Fruit fly (Drosophila melanogaster) whole organism, embryonic: Measurements from ENCODE around the gene CG33664.
A peak's percentile ranks its signal among the peaks of the same experiment; 100 is the strongest.

Source experiments
- ATbp ChIP-seq: fragments of 200-800 bp; sonication (Bioruptor generic); optimal IDR thresholded peaks from 2 replicates; lab custom pipeline; 2017; ENCODE audit warnings: missing biosample characterization, mild to moderate bottlenecking, missing genetic modification characterization, missing genetic modification reagents
- Adf1 ChIP-seq: fragments of 200-800 bp; sonication (Bioruptor generic); IDR thresholded peaks from 2 replicates; pipeline ENCODE4 v1.3.6; 2022; ENCODE audit warnings: missing biosample characterization, missing genetic modification characterization
- Blimp-1 ChIP-seq: fragments of 200-800 bp; sonication (Bioruptor generic); optimal IDR thresholded peaks from 3 replicates; lab custom pipeline; 2018; ENCODE audit warnings: missing biosample characterization, missing genetic modification characterization, mild to moderate bottlenecking, moderate library complexity, missing genetic modification reagents
- BtbVII ChIP-seq: fragments of 200-800 bp; sonication (Bioruptor generic); optimal IDR thresholded peaks from 3 replicates; lab custom pipeline; 2017; ENCODE audit warnings: missing biosample characterization, mild to moderate bottlenecking, missing genetic modification characterization
- CG1024 ChIP-seq: fragments of 200-800 bp; sonication (Bioruptor generic); IDR thresholded peaks from 2 replicates; pipeline ENCODE4 v1.3.6; 2022; ENCODE audit warnings: missing biosample characterization, missing genetic modification characterization
- CG10565 ChIP-seq: fragments of 200-800 bp; sonication (Bioruptor generic); optimal IDR thresholded peaks from 3 replicates; lab custom pipeline; 2016; ENCODE audit warnings: missing biosample characterization, mild to moderate bottlenecking, missing genetic modification characterization
- CG13296 ChIP-seq: fragments of 200-800 bp; sonication (Bioruptor generic); optimal IDR thresholded peaks from 3 replicates; lab custom pipeline; 2018; ENCODE audit warnings: missing biosample characterization, mild to moderate bottlenecking, missing genetic modification characterization
- CG13894 ChIP-seq: fragments of 200-800 bp; sonication (Bioruptor generic); optimal IDR thresholded peaks from 3 replicates; lab custom pipeline; 2018; ENCODE audit warnings: missing biosample characterization, mild to moderate bottlenecking, missing genetic modification characterization, moderate library complexity
- CG15011 ChIP-seq: fragments of 200-800 bp; sonication (Bioruptor generic); optimal IDR thresholded peaks from 3 replicates; lab custom pipeline; 2018; ENCODE audit warnings: missing biosample characterization, mild to moderate bottlenecking, missing genetic modification characterization
- CG15269 ChIP-seq: fragments of 200-800 bp; sonication (Bioruptor generic); optimal IDR thresholded peaks from 2 replicates; lab custom pipeline; 2018; ENCODE audit warnings: missing biosample characterization, mild to moderate bottlenecking, missing genetic modification characterization, moderate library complexity
- CG16863 ChIP-seq: fragments of 200-800 bp; sonication (Bioruptor generic); optimal IDR thresholded peaks from 3 replicates; lab custom pipeline; 2016; ENCODE audit warnings: missing biosample characterization, missing genetic modification characterization
- CG3065 ChIP-seq: fragments of 200-800 bp; sonication (Bioruptor generic); optimal IDR thresholded peaks from 2 replicates; lab custom pipeline; 2016; ENCODE audit warnings: missing biosample characterization, missing genetic modification characterization
- CG33557 ChIP-seq: fragments of 200-800 bp; sonication (Bioruptor generic); optimal IDR thresholded peaks from 2 replicates; lab custom pipeline; 2019; ENCODE audit warnings: missing biosample characterization, mild to moderate bottlenecking, missing genetic modification characterization, moderate library complexity
- CG4404 ChIP-seq: fragments of 200-800 bp; sonication (Bioruptor generic); IDR thresholded peaks from 2 replicates; pipeline ENCODE4 v1.3.6; 2022; ENCODE audit warnings: missing biosample characterization, missing genetic modification characterization
- CG4820 ChIP-seq: fragments of 200-800 bp; sonication (Bioruptor generic); optimal IDR thresholded peaks from 3 replicates; lab custom pipeline; 2016; ENCODE audit warnings: missing biosample characterization, missing genetic modification characterization
- CG5245 ChIP-seq: fragments of 200-800 bp; sonication (Bioruptor generic); optimal IDR thresholded peaks from 3 replicates; lab custom pipeline; 2016; ENCODE audit warnings: missing biosample characterization, missing genetic modification characterization
- CG6654 ChIP-seq: fragments of 200-800 bp; sonication (Bioruptor generic); optimal IDR thresholded peaks from 2 replicates; lab custom pipeline; 2017; ENCODE audit warnings: missing biosample characterization, mild to moderate bottlenecking, missing genetic modification characterization
- CG7839 ChIP-seq: fragments of 200-800 bp; sonication (Bioruptor generic); optimal IDR thresholded peaks from 3 replicates; lab custom pipeline; 2018; ENCODE audit warnings: missing biosample characterization, mild to moderate bottlenecking, missing genetic modification characterization, moderate library complexity
- CG9215 ChIP-seq: fragments of 200-800 bp; sonication (Bioruptor generic); IDR thresholded peaks from 2 replicates; pipeline ENCODE4 v1.3.6; 2022; ENCODE audit warnings: missing biosample characterization, missing genetic modification characterization
- CG9727 ChIP-seq: fragments of 200-800 bp; sonication (Bioruptor generic); optimal IDR thresholded peaks from 3 replicates; lab custom pipeline; 2017; ENCODE audit warnings: missing biosample characterization, mild to moderate bottlenecking, missing genetic modification characterization
- CG9876 ChIP-seq: fragments of 200-800 bp; sonication (Bioruptor generic); optimal IDR thresholded peaks from 2 replicates; lab custom pipeline; 2016; ENCODE audit warnings: missing biosample characterization, missing genetic modification characterization
- CHES-1-like ChIP-seq: fragments of 200-800 bp; sonication (Bioruptor generic); optimal IDR thresholded peaks from 2 replicates; lab custom pipeline; 2016; ENCODE audit warnings: missing biosample characterization, missing genetic modification characterization
- Dbx ChIP-seq: fragments of 200-800 bp; sonication (Bioruptor generic); IDR thresholded peaks from 3 replicates; pipeline ENCODE4 v1.3.6; 2022; ENCODE audit warnings: missing biosample characterization, missing genetic modification characterization
- E2f1 ChIP-seq: fragments of 200-800 bp; sonication (Bioruptor generic); IDR thresholded peaks from 2 replicates; pipeline ENCODE4 v1.3.6; 2022; ENCODE audit warnings: missing biosample characterization, missing genetic modification characterization
- Fer1 ChIP-seq: fragments of 200-800 bp; sonication (Bioruptor generic); optimal IDR thresholded peaks from 2 replicates; lab custom pipeline; 2017; ENCODE audit warnings: missing biosample characterization, mild to moderate bottlenecking, missing genetic modification characterization
- H2.0 ChIP-seq: fragments of 200-800 bp; sonication (Bioruptor generic); IDR thresholded peaks from 2 replicates; pipeline ENCODE4 v1.3.6; 2022; ENCODE audit warnings: missing biosample characterization, missing genetic modification characterization
- Hand ChIP-seq: fragments of 200-800 bp; sonication (Bioruptor generic); optimal IDR thresholded peaks from 2 replicates; lab custom pipeline; 2017; ENCODE audit warnings: mild to moderate bottlenecking, missing biosample characterization, missing genetic modification reagents, missing genetic modification characterization
- Hmx ChIP-seq: fragments of 200-800 bp; sonication (Bioruptor generic); optimal IDR thresholded peaks from 2 replicates; lab custom pipeline; 2016; ENCODE audit warnings: missing biosample characterization, missing genetic modification characterization
- Hr39 ChIP-seq: fragments of >200 bp; optimal IDR thresholded peaks from 2 replicates; lab custom pipeline; 2017
- Mrtf ChIP-seq: fragments of 200-800 bp; sonication (Bioruptor generic); IDR thresholded peaks from 3 replicates; pipeline ENCODE4 v1.3.6; 2022; ENCODE audit warnings: missing biosample characterization, missing genetic modification characterization
- NC2α ChIP-seq: fragments of 200-800 bp; sonication (Bioruptor generic); optimal IDR thresholded peaks from 2 replicates; lab custom pipeline; 2016; ENCODE audit warnings: missing biosample characterization, missing genetic modification characterization
- NfI ChIP-seq: fragments of 200-800 bp; sonication (Bioruptor generic); optimal IDR thresholded peaks from 3 replicates; lab custom pipeline; 2018; ENCODE audit warnings: missing biosample characterization, mild to moderate bottlenecking, missing genetic modification characterization, moderate library complexity
- Rfx ChIP-seq: fragments of 200-800 bp; sonication (Bioruptor generic); IDR thresholded peaks from 2 replicates; pipeline ENCODE4 v1.3.6; 2022; ENCODE audit warnings: missing biosample characterization, missing genetic modification characterization
- Usf ChIP-seq: fragments of 200-800 bp; sonication (Bioruptor generic); optimal IDR thresholded peaks from 2 replicates; lab custom pipeline; 2017; ENCODE audit warnings: missing genotype, missing biosample characterization, missing genetic modification characterization
- ab ChIP-seq: fragments of 200-800 bp; sonication (Bioruptor generic); optimal IDR thresholded peaks from 2 replicates; lab custom pipeline; 2016; ENCODE audit warnings: missing biosample characterization, missing genetic modification characterization
- ara ChIP-seq: fragments of 200-800 bp; sonication (Bioruptor generic); IDR thresholded peaks from 2 replicates; pipeline ENCODE4 v1.3.6; 2022; ENCODE audit warnings: missing biosample characterization, missing genetic modification characterization
- croc ChIP-seq: fragments of 200-800 bp; sonication (Bioruptor generic); conservative IDR thresholded peaks from 3 replicates; pipeline ENCODE4 v1.3.6; 2022; ENCODE audit warnings: missing biosample characterization, missing genetic modification characterization
- crp ChIP-seq, 2 experiments: fragments of 200-800 bp; sonication (Bioruptor generic); optimal IDR thresholded peaks; 2 replicates in 1 of 2; 3 replicates in 1 of 2; lab custom pipeline; 2017; ENCODE audit warnings: missing biosample characterization in 2 of 2, missing genetic modification characterization in 2 of 2, mild to moderate bottlenecking in 1 of 2, moderate library complexity in 1 of 2
- fd64A ChIP-seq: fragments of 200-800 bp; sonication (Bioruptor generic); optimal IDR thresholded peaks from 3 replicates; lab custom pipeline; 2018; ENCODE audit warnings: missing biosample characterization, mild to moderate bottlenecking, missing genetic modification characterization
- gem ChIP-seq: fragments of 200-800 bp; sonication (Bioruptor generic); optimal IDR thresholded peaks from 2 replicates; lab custom pipeline; 2019; ENCODE audit warnings: missing biosample characterization, mild to moderate bottlenecking, missing genetic modification characterization, moderate library complexity
- gro ChIP-seq: fragments of 200-800 bp; sonication (Bioruptor generic); optimal IDR thresholded peaks from 2 replicates; lab custom pipeline; 2016; ENCODE audit warnings: missing biosample characterization, missing genetic modification characterization
- ind ChIP-seq: fragments of 200-800 bp; sonication (Bioruptor generic); optimal IDR thresholded peaks from 3 replicates; lab custom pipeline; 2016; ENCODE audit warnings: missing biosample characterization, missing genetic modification characterization
- inv ChIP-seq: fragments of 200-800 bp; sonication (Bioruptor generic); IDR thresholded peaks from 2 replicates; pipeline ENCODE4 v1.3.6; 2022; ENCODE audit warnings: missing biosample characterization, missing genetic modification characterization; ENCODE audit not compliant: partially characterized antibody
- ken ChIP-seq: fragments of 200-800 bp; sonication (Bioruptor generic); IDR thresholded peaks from 3 replicates; pipeline ENCODE4 v1.3.6; 2022; ENCODE audit warnings: missing biosample characterization, missing genetic modification characterization
- mam ChIP-seq: fragments of 200-800 bp; sonication (Bioruptor generic); optimal IDR thresholded peaks from 3 replicates; lab custom pipeline; 2016; ENCODE audit warnings: missing biosample characterization, missing genetic modification characterization
- pita ChIP-seq: fragments of 200-800 bp; sonication (Bioruptor generic); optimal IDR thresholded peaks from 2 replicates; lab custom pipeline; 2017; ENCODE audit warnings: missing biosample characterization, mild to moderate bottlenecking, missing genetic modification characterization
- prd ChIP-seq, 3 experiments: fragments of >200 bp in 2 of 3; fragments of 200-800 bp in 1 of 3; sonication (Bioruptor generic) in 1 of 3; optimal IDR thresholded peaks in 2 of 3; IDR thresholded peaks in 1 of 3; 2 replicates in 2 of 3; 3 replicates in 1 of 3; pipeline versions ENCODE4 v1.3.6 to Lab custom; 2017 to 2022; ENCODE audit warnings: missing biosample characterization in 1 of 3, missing genetic modification characterization in 1 of 3
- scrt ChIP-seq: fragments of 200-800 bp; sonication (Bioruptor generic); optimal IDR thresholded peaks from 2 replicates; lab custom pipeline; 2018; ENCODE audit warnings: missing biosample characterization, mild to moderate bottlenecking, missing genetic modification characterization, moderate library complexity
- sd ChIP-seq: fragments of 200-800 bp; sonication (Bioruptor generic); optimal IDR thresholded peaks from 3 replicates; lab custom pipeline; 2018; ENCODE audit warnings: missing biosample characterization, mild to moderate bottlenecking, missing genetic modification characterization, moderate library complexity
- sob ChIP-seq: fragments of 200-800 bp; sonication (Bioruptor generic); IDR thresholded peaks from 2 replicates; pipeline ENCODE4 v1.3.6; 2022; ENCODE audit warnings: missing biosample characterization, missing genetic modification characterization
- ttk ChIP-seq: fragments of 200-800 bp; sonication (Bioruptor generic); IDR thresholded peaks from 2 replicates; pipeline ENCODE4 v2.1.2; 2022; ENCODE audit warnings: missing biosample characterization, missing genetic modification characterization

The CG33664 gene

DNA sequence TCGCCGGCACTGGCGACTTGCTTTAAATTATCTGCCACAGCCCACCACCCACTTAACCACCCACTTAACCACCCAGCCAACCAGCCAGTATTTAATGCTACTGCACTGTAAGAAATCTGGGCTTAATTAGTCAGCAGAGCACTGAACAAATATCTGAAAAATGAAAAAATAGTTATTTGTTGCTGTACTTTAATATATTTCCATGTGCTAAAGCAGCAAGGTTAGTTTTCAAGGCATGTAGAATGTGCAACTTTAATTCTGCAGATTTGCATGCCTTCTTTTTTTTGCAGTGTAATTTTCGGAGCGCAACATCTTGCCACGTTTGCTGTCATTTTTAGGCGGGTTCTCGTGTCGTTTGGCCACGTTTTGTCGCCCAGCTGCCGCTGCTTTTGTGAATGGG is 8.4 kb upstream of the CG33664 start (continued):
- TF ChIP-seq CG9727 (GFP tag; lab: Kevin White, UChicago) (peak; percentile 36), E2f1 (GFP tag; lab: Robert Waterston, UW) (peak; percentile 51), CG9215 (GFP tag; lab: Robert Waterston, UW) (peak; percentile 29; the same call in 1 of the 2 replicates), Hmx (no peak), Fer1 (GFP tag; lab: Kevin White, UChicago) (peak; percentile 79), scrt (GFP tag; lab: Kevin White, UChicago) (peak; percentile 53), ATbp (GFP tag; lab: Kevin White, UChicago) (peak; percentile 34), CG13894 (tag; lab: Kevin White, UChicago) (no peak), ind (peak; percentile 53), croc (GFP tag; lab: Robert Waterston, UW) (no peak), Usf (GFP tag; lab: Kevin White, UChicago) (no peak), gro (GFP tag; lab: Kevin White, UChicago) (peak; percentile 38), Hand (GFP tag; lab: Kevin White, UChicago) (peak; percentile 47), CG33557 (no peak), gem (tag; lab: Kevin White, UChicago) (peak; percentile 73), CG16863 (GFP tag; lab: Kevin White, UChicago) (peak; percentile 6), CG9876 (no peak), Mrtf (GFP tag; lab: Robert Waterston, UW) (0 out of 3 replicates have a peak, but pooled peaks have one; percentile 24), inv (GFP tag; lab: Robert Waterston, UW) (no peak), crp (GFP tag; optimal IDR thresholded peaks at IDR 0.05; lab: Kevin White, UChicago) (no peak), CG5245 (peak; percentile 10), ara (GFP tag; lab: Robert Waterston, UW) (peak; percentile 48; the same call in 1 of the 2 replicates), NfI (GFP tag; lab: Kevin White, UChicago) (peak; percentile 38), BtbVII (peak; percentile 26), sd (tag; lab: Kevin White, UChicago) (no peak), CG10565 (GFP tag; lab: Kevin White, UChicago) (no peak), Adf1 (GFP tag; lab: Robert Waterston, UW) (no peak), CG6654 (GFP tag; lab: Kevin White, UChicago) (no peak), CG4820 (GFP tag; lab: Kevin White, UChicago) (peak; percentile 33), Rfx (peak; percentile 54), CG13296 (GFP tag; lab: Kevin White, UChicago) (peak; percentile 48), NC2α (GFP tag; lab: Kevin White, UChicago) (no peak), sob (GFP tag; lab: Robert Waterston, UW) (0 out of 2 replicates have a peak, but pooled peaks have one; percentile 23), Dbx (GFP tag; lab: Robert Waterston, UW) (peak; percentile 40; the same call in 1 of the 3 replicates), ab (no peak), fd64A (no peak), CG4404 (GFP tag; lab: Robert Waterston, UW) (no peak), CG15011 (peak; percentile 37), CHES-1-like (no peak), mam (peak; percentile 61), CG15269 (tag; lab: Kevin White, UChicago) (peak; percentile 60), ken (GFP tag; lab: Robert Waterston, UW) (no peak), CG7839 (tag; lab: Kevin White, UChicago) (peak; percentile 68), prd (optimal IDR thresholded peaks at IDR 0.05; lab: Kevin White, UChicago) (no peak), prd (GFP tag; IDR thresholded peaks at IDR 0.05; lab: Robert Waterston, UW) (peak; percentile 59; the same call in 1 of the 3 replicates), Blimp-1 (peak; percentile 36), pita (GFP tag; lab: Kevin White, UChicago) (no peak), CG1024 (GFP tag; lab: Robert Waterston, UW) (no peak), CG3065 (GFP tag; lab: Kevin White, UChicago) (no peak), H2.0 (GFP tag; lab: Robert Waterston, UW) (peak; percentile 7; the same call in 1 of the 2 replicates), ttk (peak; percentile 43; the same call in 1 of the 2 replicates), Hr39 (no peak)
